Worm (Caenorhabditis elegans): ENCODE measurements around the gene T21B4.15.
"Not testable (repeated sequence)": the region's sequence is repeated elsewhere in the genome, so short reads cannot be mapped to it uniquely, and the experiment has no call there.

Gene T21B4.15

ce11 chrII:12530958-12531357, 41.0 kb downstream of the T21B4.15 start, which contains the start of gene srx-120:
srx-120 (plus strand) TSS chrII:12531258.
- no peak for TF ChIP-seq tab-1 (GFP tag; IDR thresholded peaks at IDR 0.05)
- TF ChIP-seq cog-1 (tag; optimal IDR thresholded peaks at IDR 0.05), result no peak
- no peak for TF ChIP-seq med-1 (GFP tag; optimal IDR thresholded peaks at IDR 0.05; ENCODE audit: insufficient read depth)
- TF ChIP-seq ztf-29 (GFP tag; IDR thresholded peaks at IDR 0.05), result no peak
- TF ChIP-seq flt-1 (GFP tag; IDR thresholded peaks at IDR 0.05), result no peak
- no peak for TF ChIP-seq ztf-23 (GFP tag; IDR thresholded peaks at IDR 0.05)

- no peak for TF ChIP-seq flt-1 (GFP tag; IDR thresholded peaks at IDR 0.05)
- TF ChIP-seq ref-1 (GFP tag; conservative IDR thresholded peaks at IDR 0.05), result no peak
- no peak for TF ChIP-seq klf-2 (GFP tag; conservative IDR thresholded peaks at IDR 0.05)
- TF ChIP-seq T22C8.4 (GFP tag; IDR thresholded peaks at IDR 0.05), result no peak
- no peak for TF ChIP-seq ztf-29 (GFP tag; IDR thresholded peaks at IDR 0.05)
- no peak for TF ChIP-seq cog-1 (tag; optimal IDR thresholded peaks at IDR 0.05)
- TF ChIP-seq tab-1 (GFP tag; IDR thresholded peaks at IDR 0.05), result no peak
Measured at ce11 chrII:12535297-12535803, 45.3 kb downstream of the T21B4.15 start, which contains the start of gene nimk-1. nimk-1 (plus strand) TSS chrII:12535753.

- not testable (repeated sequence) for TF ChIP-seq med-1 (GFP tag; optimal IDR thresholded peaks at IDR 0.05; ENCODE audit: insufficient read depth); klf-2 (GFP tag; conservative IDR thresholded peaks at IDR 0.05); T22C8.4 (GFP tag; IDR thresholded peaks at IDR 0.05)
Measured at ce11 chrII:12536203-12536602, 46.2 kb downstream of the T21B4.15 start, which contains the start of gene F49C5.3. F49C5.3 (plus strand) TSS chrII:12536503.

ce11 chrII:12539395-12539794, 49.4 kb downstream of the T21B4.15 start:
- TF ChIP-seq ztf-23 (GFP tag; IDR thresholded peaks at IDR 0.05) (no peak), tab-1 (GFP tag; IDR thresholded peaks at IDR 0.05) (no peak), med-1 (GFP tag; optimal IDR thresholded peaks at IDR 0.05; ENCODE audit: insufficient read depth) (no peak), flt-1 (GFP tag; IDR thresholded peaks at IDR 0.05) (no peak), ztf-29 (GFP tag; IDR thresholded peaks at IDR 0.05) (no peak), cog-1 (tag; optimal IDR thresholded peaks at IDR 0.05) (no peak), T22C8.4 (GFP tag; IDR thresholded peaks at IDR 0.05) (no peak), ref-1 (GFP tag; conservative IDR thresholded peaks at IDR 0.05) (no peak), klf-2 (GFP tag; conservative IDR thresholded peaks at IDR 0.05) (no peak)
